Worm (Caenorhabditis elegans) whole organism, midembryonic: ENCODE measurements around the gene R04F11.3.

Source experiments
- T22C8.4 ChIP-seq: fragments of 200-800 bp; sonication (Bioruptor generic); IDR thresholded peaks from 2 replicates; pipeline ENCODE4 v1.3.6; 2022; ENCODE audit warnings: missing genetic modification characterization, missing compliant biosample characterization
- cog-1 ChIP-seq: sonication (generic microtip); optimal IDR thresholded peaks from 2 replicates; lab custom pipeline; 2016; ENCODE audit warnings: missing genetic modification characterization, missing compliant biosample characterization
- flt-1 ChIP-seq: fragments of 200-800 bp; sonication (Bioruptor generic); IDR thresholded peaks from 2 replicates; pipeline ENCODE4 v1.3.6; 2022; ENCODE audit warnings: missing genetic modification characterization, missing compliant biosample characterization
- klf-2 ChIP-seq: fragments of 200-800 bp; sonication (Bioruptor generic); conservative IDR thresholded peaks from 2 replicates; pipeline ENCODE4 v1.3.6; 2022; ENCODE audit warnings: missing genetic modification reagents, missing genetic modification characterization, missing compliant biosample characterization
- tab-1 ChIP-seq: fragments of 200-800 bp; sonication (Bioruptor generic); IDR thresholded peaks from 2 replicates; pipeline ENCODE4 v1.3.6; 2022; ENCODE audit warnings: missing genetic modification characterization, missing compliant biosample characterization
- ztf-23 ChIP-seq: fragments of 200-800 bp; sonication (Bioruptor generic); IDR thresholded peaks from 2 replicates; pipeline ENCODE4 v1.3.6; 2022; ENCODE audit warnings: missing genetic modification reagents, missing genetic modification characterization, missing compliant biosample characterization
- ztf-29 ChIP-seq: fragments of 200-800 bp; sonication (Bioruptor generic); IDR thresholded peaks from 2 replicates; pipeline ENCODE4 v1.3.6; 2022; ENCODE audit warnings: missing genetic modification reagents, missing genetic modification characterization, missing compliant biosample characterization

DNA sequence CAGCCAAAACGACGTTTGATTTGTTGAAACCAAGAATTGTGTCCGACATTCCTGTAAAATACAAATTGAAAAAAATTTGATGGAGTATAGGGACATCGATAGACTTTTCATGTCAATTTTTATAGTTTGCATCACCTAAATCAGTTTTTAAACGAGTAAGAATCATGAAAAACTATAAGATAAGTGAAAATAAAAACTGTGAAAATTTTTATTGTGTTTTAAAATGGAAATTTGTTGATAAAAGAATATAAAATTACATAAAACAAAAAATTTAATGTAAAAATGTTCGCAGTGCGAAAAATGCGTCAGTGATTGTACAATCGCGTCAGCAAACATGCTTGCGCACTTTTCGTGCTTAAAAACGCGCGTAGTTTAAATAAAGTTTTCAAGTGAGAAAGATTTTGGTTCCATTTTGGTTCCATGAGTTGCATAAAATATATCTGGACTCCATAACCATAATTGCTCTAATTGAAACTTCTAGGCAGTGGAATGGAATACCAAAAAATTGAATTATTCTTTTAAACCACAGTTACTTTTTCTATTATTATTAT lies 26.5 kb upstream of the R04F11.3 start, which contains the start of gene tomm-20:
- peak; percentile 87 for TF ChIP-seq flt-1 (GFP tag; lab: Robert Waterston, UW)
- peak; percentile 72 for TF ChIP-seq klf-2 (GFP tag; lab: Robert Waterston, UW)
- no peak for TF ChIP-seq T22C8.4 (GFP tag; lab: Robert Waterston, UW)
- no peak for TF ChIP-seq tab-1 (GFP tag; lab: Robert Waterston, UW)
- TF ChIP-seq ztf-29: no peak
- peak; percentile 83 for TF ChIP-seq cog-1 (tag; lab: Kevin White, UChicago)
- TF ChIP-seq ztf-23 (GFP tag; lab: Robert Waterston, UW): peak; percentile 88
